Worm (Caenorhabditis elegans): ENCODE results near the gene F55G1.6.
A peak's percentile ranks its signal among the peaks of the same experiment; 100 is the strongest.

The F55G1.6 gene

ce11 chrIV:7510829-7511228 is 37.5 kb downstream of the F55G1.6 start:
- TF ChIP-seq ceh-6 (GFP tag; optimal IDR thresholded peaks at IDR 0.05) (no peak), nfya-1 (tag; optimal IDR thresholded peaks at IDR 0.05) (peak; percentile 72)

- TF ChIP-seq T23F11.4 (GFP tag; optimal IDR thresholded peaks at IDR 0.05), result no peak
- TF ChIP-seq unc-3 (GFP tag; conservative IDR thresholded peaks at IDR 0.05), result no peak
- TF ChIP-seq unc-3 (tag; optimal IDR thresholded peaks at IDR 0.05), result no peak
- no peak for TF ChIP-seq nhr-232 (tag; optimal IDR thresholded peaks at IDR 0.05)
- TF ChIP-seq C08G9.2 (tag; optimal IDR thresholded peaks at IDR 0.05), result no peak
- no peak for TF ChIP-seq rnt-1 (tag; optimal IDR thresholded peaks at IDR 0.05)
- no peak for TF ChIP-seq npax-4 (tag; optimal IDR thresholded peaks at IDR 0.05)
Measured at ce11 chrIV:7512617-7513233, 39.4 kb downstream of the F55G1.6 start, which contains the start of the genes plc-4 and R05G6.4. plc-4 (minus strand) TSS chrIV:7512667. R05G6.4 (plus strand) TSS chrIV:7513233.

ce11 chrIV:7516167-7516566 is 42.9 kb downstream of the F55G1.6 start, which contains the start of the genes R05G6.9 and R05G6.3:
R05G6.9 (minus strand) TSS chrIV:7516267.
R05G6.3 (plus strand) TSS chrIV:7516552.
- TF ChIP-seq npax-4 (tag; optimal IDR thresholded peaks at IDR 0.05), result no peak

- TF ChIP-seq pat-9 (tag; optimal IDR thresholded peaks at IDR 0.05) (no peak), hlh-8 (tag; optimal IDR thresholded peaks at IDR 0.05) (no peak), ets-4 (tag; optimal IDR thresholded peaks at IDR 0.05) (no peak), dve-1 (tag; optimal IDR thresholded peaks at IDR 0.05) (no peak), unc-42 (tag; optimal IDR thresholded peaks at IDR 0.05) (no peak), tbx-7 (tag; optimal IDR thresholded peaks at IDR 0.05) (no peak), ceh-30 (tag; optimal IDR thresholded peaks at IDR 0.05) (no peak)
Measured at ce11 chrIV:7520258-7520657, 46.9 kb downstream of the F55G1.6 start.

- TF ChIP-seq hlh-6 (tag; optimal IDR thresholded peaks at IDR 0.05) (no peak), che-1 (tag; optimal IDR thresholded peaks at IDR 0.05) (no peak), zip-5 (tag; optimal IDR thresholded peaks at IDR 0.05) (no peak), ceh-18 (tag; optimal IDR thresholded peaks at IDR 0.05) (no peak), ahr-1 (tag; optimal IDR thresholded peaks at IDR 0.05) (no peak), ceh-34 (tag; optimal IDR thresholded peaks at IDR 0.05) (no peak), ceh-14 (tag; optimal IDR thresholded peaks at IDR 0.05) (no peak), pqm-1 (tag; optimal IDR thresholded peaks at IDR 0.05) (no peak), syd-9 (tag; optimal IDR thresholded peaks at IDR 0.05) (no peak), pha-2 (tag; optimal IDR thresholded peaks at IDR 0.05) (no peak), elt-2 (tag; optimal IDR thresholded peaks at IDR 0.05) (no peak), npax-4 (tag; optimal IDR thresholded peaks at IDR 0.05) (no peak), unc-3 (GFP tag; conservative IDR thresholded peaks at IDR 0.05) (no peak), unc-3 (tag; optimal IDR thresholded peaks at IDR 0.05) (no peak), hlh-15 (tag; optimal IDR thresholded peaks at IDR 0.05) (no peak), sdc-2 (tag; optimal IDR thresholded peaks at IDR 0.05) (no peak)
Measured at ce11 chrIV:7520841-7521240, 47.5 kb downstream of the F55G1.6 start.

ce11 chrIV:7521591-7521990 is 48.3 kb downstream of the F55G1.6 start:
- peak; percentile 58 for TF ChIP-seq ref-2 (tag; optimal IDR thresholded peaks at IDR 0.05)
- TF ChIP-seq hlh-15 (tag; optimal IDR thresholded peaks at IDR 0.05), result no peak
- TF ChIP-seq C08G9.2 (tag; optimal IDR thresholded peaks at IDR 0.05), result no peak
- TF ChIP-seq hlh-6 (tag; optimal IDR thresholded peaks at IDR 0.05), result no peak

ce11 chrIV:7523744-7524143 is 50.4 kb downstream of the F55G1.6 start:
- TF ChIP-seq pax-1 (tag; optimal IDR thresholded peaks at IDR 0.05) (no peak), ets-4 (tag; optimal IDR thresholded peaks at IDR 0.05) (no peak), ceh-31 (tag; optimal IDR thresholded peaks at IDR 0.05) (no peak), unc-55 (GFP tag; optimal IDR thresholded peaks at IDR 0.05) (no peak), lim-6 (tag; optimal IDR thresholded peaks at IDR 0.05) (no peak), nhr-232 (tag; optimal IDR thresholded peaks at IDR 0.05) (no peak), sox-2 (GFP tag; IDR thresholded peaks at IDR 0.05) (no peak), syd-9 (tag; optimal IDR thresholded peaks at IDR 0.05) (no peak)
